Worm (Caenorhabditis elegans): ENCODE measurements around the gene tag-18.

ce11 chrX:3772405-3772804 lies 38.6 kb upstream of the tag-18 start, which contains the start of gene F47B7.2:
- TF ChIP-seq elt-2 (tag; optimal IDR thresholded peaks at IDR 0.05) (no peak), ztf-11 (tag; optimal IDR thresholded peaks at IDR 0.05) (no peak), zip-4 (GFP tag; optimal IDR thresholded peaks at IDR 0.05) (no peak), tbx-2 (tag; optimal IDR thresholded peaks at IDR 0.05) (peak; percentile 32), ama-1 (optimal IDR thresholded peaks at IDR 0.05) (no peak), skn-1 (tag; optimal IDR thresholded peaks at IDR 0.05) (no peak), hpl-2 (GFP tag; optimal IDR thresholded peaks at IDR 0.05) (no peak), nhr-85 (tag) (no peak), unc-62 (GFP tag; optimal IDR thresholded peaks at IDR 0.05) (no peak), egl-13 (tag; optimal IDR thresholded peaks at IDR 0.05) (no peak)

All from whole organism, L1 larva.